ENCODE assay signal across 4 fruit fly cellular contexts in the genomic region with DNA sequence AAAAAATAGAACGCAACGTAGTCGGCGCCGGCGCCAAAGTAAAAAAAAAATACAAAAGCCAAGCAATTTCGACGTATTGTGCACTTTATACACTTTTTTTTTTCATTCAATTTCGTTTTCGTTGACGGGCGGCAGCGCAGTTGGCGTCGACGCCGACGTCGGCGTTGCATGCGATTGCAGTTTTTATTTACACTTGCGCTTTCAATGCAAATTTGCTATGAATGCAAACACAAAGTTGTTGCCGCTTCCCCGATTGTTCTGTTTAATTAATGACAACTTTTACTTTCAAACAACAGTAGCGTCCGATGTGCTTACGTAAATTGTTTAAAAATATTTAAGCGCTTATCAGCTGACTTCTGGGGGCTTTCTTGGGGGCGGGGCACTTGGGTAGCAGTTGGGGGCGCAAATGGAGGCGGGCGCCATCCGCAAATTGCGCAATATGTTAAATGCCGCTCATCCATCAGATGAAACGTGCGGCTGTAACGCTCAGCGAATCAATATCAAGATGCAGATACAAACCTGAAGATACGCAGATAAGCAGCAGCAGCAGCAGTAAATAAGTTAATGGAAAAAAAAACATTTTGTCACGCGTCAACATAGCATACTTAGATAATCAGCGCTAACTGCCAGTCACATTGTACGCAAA.
A peak's percentile ranks its signal among the peaks of the same experiment; 100 is the strongest.
TF ChIP-seq lines count a peak whose summit lies in the region.

No protein-coding gene starts in this region.

- no peak for TF ChIP-seq CTCF in whole organism, embryonic (GFP tag; optimal IDR thresholded peaks at IDR 0.05; lab: Kevin White, UChicago)

TF ChIP-seq in whole organism, adult, 20 proteins besides CTCF, POLR2A, EP300 and RAD21:
- TF ChIP-seq CG7045 (GFP tag; optimal IDR thresholded peaks at IDR 0.05; lab: Kevin White, UChicago) (peak; percentile 92), Clk (GFP tag; optimal IDR thresholded peaks at IDR 0.05; lab: Kevin White, UChicago) (peak; percentile 91), kay (GFP tag; lab: Kevin White, UChicago; ENCODE audit: borderline replicate concordance) (no peak), CG1620 (GFP tag; optimal IDR thresholded peaks at IDR 0.05; lab: Kevin White, UChicago) (peak; percentile 78), bab1 (GFP tag; optimal IDR thresholded peaks at IDR 0.05; lab: Kevin White, UChicago) (no peak), CG33017 (tag; optimal IDR thresholded peaks at IDR 0.05; lab: Kevin White, UChicago) (peak; percentile 57), CG5204 (GFP tag; optimal IDR thresholded peaks at IDR 0.05; lab: Kevin White, UChicago) (peak; percentile 71), pad (GFP tag; optimal IDR thresholded peaks at IDR 0.05; lab: Kevin White, UChicago) (peak; percentile 59), CG14711 (tag; optimal IDR thresholded peaks at IDR 0.05; lab: Kevin White, UChicago) (peak; percentile 69), toe (GFP tag; optimal IDR thresholded peaks at IDR 0.05; lab: Kevin White, UChicago) (peak; percentile 64), cic (GFP tag; optimal IDR thresholded peaks at IDR 0.05; lab: Kevin White, UChicago) (peak; percentile 70), tj (GFP tag; optimal IDR thresholded peaks at IDR 0.05; lab: Kevin White, UChicago) (peak; percentile 92), ovo (GFP tag; optimal IDR thresholded peaks at IDR 0.05; lab: Kevin White, UChicago) (peak; percentile 92), cnc (optimal IDR thresholded peaks at IDR 0.05; lab: Kevin White, UChicago) (peak in 1 of 2 experiments; percentile 23), CG11617 (GFP tag; optimal IDR thresholded peaks at IDR 0.05; lab: Kevin White, UChicago) (peak; percentile 80), Crg-1 (GFP tag; optimal IDR thresholded peaks at IDR 0.05; lab: Kevin White, UChicago) (peak; percentile 83), CG7101 (tag; optimal IDR thresholded peaks at IDR 0.05; lab: Kevin White, UChicago) (peak; percentile 87), CG12768 (GFP tag; optimal IDR thresholded peaks at IDR 0.05; lab: Kevin White, UChicago) (peak; percentile 84), Hr96 (GFP tag; optimal IDR thresholded peaks at IDR 0.05; lab: Kevin White, UChicago) (peak; percentile 62), Mnt (GFP tag; optimal IDR thresholded peaks at IDR 0.05; lab: Kevin White, UChicago) (peak; percentile 70)

TF ChIP-seq in whole organism, embryonic, 481 proteins besides CTCF, POLR2A, EP300 and RAD21 (continues in another document):
- TF ChIP-seq gem (tag; optimal IDR thresholded peaks at IDR 0.05; lab: Kevin White, UChicago) (peak; percentile 15), bsh (GFP tag; optimal IDR thresholded peaks at IDR 0.05; lab: Kevin White, UChicago) (peak in 1 of 2 experiments; percentile 57), insv (GFP tag; optimal IDR thresholded peaks at IDR 0.05; lab: Kevin White, UChicago) (no peak), Sox102F (GFP tag; optimal IDR thresholded peaks at IDR 0.05; lab: Kevin White, UChicago) (peak; percentile 41), sens (GFP tag; lab: Kevin White, UChicago) (peak; percentile 12), Six4 (GFP tag; optimal IDR thresholded peaks at IDR 0.05; lab: Kevin White, UChicago) (no peak), CG1603 (tag; optimal IDR thresholded peaks at IDR 0.05; lab: Kevin White, UChicago) (peak; percentile 40), sug (tag; optimal IDR thresholded peaks at IDR 0.05; lab: Kevin White, UChicago) (peak; percentile 73), rib (GFP tag; IDR thresholded peaks at IDR 0.05; lab: Robert Waterston, UW) (peak; percentile 26; the same call in 1 of the 2 replicates), exex (tag; optimal IDR thresholded peaks at IDR 0.05; lab: Kevin White, UChicago) (peak; percentile 55), D19B (GFP tag; optimal IDR thresholded peaks at IDR 0.05; lab: Kevin White, UChicago) (no peak), fd96Cb (tag; optimal IDR thresholded peaks at IDR 0.05; lab: Kevin White, UChicago) (peak; percentile 8), seq (GFP tag; IDR thresholded peaks at IDR 0.05; lab: Robert Waterston, UW) (no peak), Pdp1 (GFP tag; optimal IDR thresholded peaks at IDR 0.05; lab: Kevin White, UChicago) (peak in 1 of 2 experiments; percentile 70), lov (optimal IDR thresholded peaks at IDR 0.05; lab: Kevin White, UChicago) (no peak), lov (GFP tag; IDR thresholded peaks at IDR 0.05; lab: Robert Waterston, UW) (0 out of 3 replicates have a peak, but pooled peaks have one; percentile 38), CG2875 (GFP tag; optimal IDR thresholded peaks at IDR 0.05; lab: Kevin White, UChicago) (peak; percentile 37), CG2202 (tag; optimal IDR thresholded peaks at IDR 0.05; lab: Kevin White, UChicago) (peak; percentile 32), fd64A (GFP tag; optimal IDR thresholded peaks at IDR 0.05; lab: Kevin White, UChicago) (peak; percentile 1), CG17359 (tag; optimal IDR thresholded peaks at IDR 0.05; lab: Kevin White, UChicago) (peak; percentile 6), dmrt11E (tag; optimal IDR thresholded peaks at IDR 0.05; lab: Kevin White, UChicago) (peak; percentile 11)

TF ChIP-seq in whole organism, prepupa, 60 proteins besides CTCF, POLR2A, EP300 and RAD21:
- TF ChIP-seq CG8632 (GFP tag; optimal IDR thresholded peaks at IDR 0.05; lab: Kevin White, UChicago) (peak; percentile 27), Hr39 (GFP tag; optimal IDR thresholded peaks at IDR 0.05; lab: Kevin White, UChicago) (no peak), eg (GFP tag; IDR thresholded peaks at IDR 0.05; lab: Robert Waterston, UW) (peak; percentile 6; the same call in 1 of the 3 replicates), Hr4 (GFP tag; optimal IDR thresholded peaks at IDR 0.05; lab: Kevin White, UChicago) (no peak), ss (GFP tag; optimal IDR thresholded peaks at IDR 0.05; lab: Kevin White, UChicago) (no peak), Sox102F (GFP tag; optimal IDR thresholded peaks at IDR 0.05; lab: Kevin White, UChicago) (no peak), Sox14 (GFP tag; optimal IDR thresholded peaks at IDR 0.05; lab: Kevin White, UChicago) (no peak), CG6163 (GFP tag; IDR thresholded peaks at IDR 0.05; lab: Robert Waterston, UW) (0 out of 3 replicates have a peak, but pooled peaks have one; percentile 57), CG32006 (GFP tag; optimal IDR thresholded peaks at IDR 0.05; lab: Kevin White, UChicago) (no peak), topi (GFP tag; optimal IDR thresholded peaks at IDR 0.05; lab: Kevin White, UChicago) (no peak), fd59A (GFP tag; optimal IDR thresholded peaks at IDR 0.05; lab: Kevin White, UChicago) (no peak), CG34406 (GFP tag; optimal IDR thresholded peaks at IDR 0.05; lab: Kevin White, UChicago) (peak; percentile 9), Gug (GFP tag; IDR thresholded peaks at IDR 0.05; lab: Robert Waterston, UW) (no peak), CG6792 (GFP tag; optimal IDR thresholded peaks at IDR 0.05; lab: Kevin White, UChicago) (no peak), achi (GFP tag; optimal IDR thresholded peaks at IDR 0.05; lab: Kevin White, UChicago) (peak; percentile 26), dac (GFP tag; optimal IDR thresholded peaks at IDR 0.05; lab: Kevin White, UChicago) (no peak), Ets21C (GFP tag; optimal IDR thresholded peaks at IDR 0.05; lab: Kevin White, UChicago) (no peak), pdm3 (GFP tag; optimal IDR thresholded peaks at IDR 0.05; lab: Kevin White, UChicago) (no peak), Eip78C (GFP tag; lab: Kevin White, UChicago) (peak; percentile 73), CG3919 (GFP tag; optimal IDR thresholded peaks at IDR 0.05; lab: Kevin White, UChicago) (peak; percentile 27), Met (GFP tag; optimal IDR thresholded peaks at IDR 0.05; lab: Kevin White, UChicago) (no peak), svp (GFP tag; lab: Kevin White, UChicago) (peak; percentile 43), CG8119 (GFP tag; IDR thresholded peaks at IDR 0.05; lab: Robert Waterston, UW) (no peak)

TF ChIP-seq in whole organism, pupa, 21 proteins besides CTCF, POLR2A, EP300 and RAD21:
- TF ChIP-seq fd96Ca (GFP tag; IDR thresholded peaks at IDR 0.05; lab: Robert Waterston, UW) (peak; percentile 21; the same call in 1 of the 3 replicates), Ets98B (GFP tag; IDR thresholded peaks at IDR 0.05; lab: Robert Waterston, UW) (peak; percentile 9; the same call in 1 of the 2 replicates), CG10348 (GFP tag; IDR thresholded peaks at IDR 0.05; lab: Robert Waterston, UW) (no peak)
TF ChIP-seq in whole organism, pupa: peak in this region for 2.
